In genomic region chr3R:22635684-22636566, dm6 we compare ENCODE assay signal across 2 fruit fly cellular contexts.
TF ChIP-seq lines count a peak whose summit lies in the region.

No protein-coding gene starts in this region.

TF ChIP-seq in whole organism, embryonic, 481 proteins besides CTCF, POLR2A, EP300 and RAD21 (continued from another document):
- TF ChIP-seq fu2 (GFP tag; optimal IDR thresholded peaks at IDR 0.05; lab: Kevin White, UChicago) (no peak), cwo (GFP tag; optimal IDR thresholded peaks at IDR 0.05; lab: Kevin White, UChicago) (peak; percentile 81), Adf1 (GFP tag; IDR thresholded peaks at IDR 0.05; lab: Robert Waterston, UW) (peak; percentile 26; the same call in 1 of the 2 replicates), z (GFP tag; IDR thresholded peaks at IDR 0.05; lab: Robert Waterston, UW) (0 out of 3 replicates have a peak, but pooled peaks have one; percentile 12), CG17802 (tag; optimal IDR thresholded peaks at IDR 0.05; lab: Kevin White, UChicago) (no peak), exex (tag; optimal IDR thresholded peaks at IDR 0.05; lab: Kevin White, UChicago) (peak; percentile 38), sug (tag; optimal IDR thresholded peaks at IDR 0.05; lab: Kevin White, UChicago) (peak; percentile 80), abd-A (tag; optimal IDR thresholded peaks at IDR 0.05; lab: Kevin White, UChicago) (no peak), CG6654 (GFP tag; optimal IDR thresholded peaks at IDR 0.05; lab: Kevin White, UChicago) (no peak), otp (GFP tag; IDR thresholded peaks at IDR 0.05; lab: Robert Waterston, UW) (no peak), lbe (GFP tag; optimal IDR thresholded peaks at IDR 0.05; lab: Kevin White, UChicago) (peak; percentile 18), sd (tag; optimal IDR thresholded peaks at IDR 0.05; lab: Kevin White, UChicago) (peak; percentile 94), Rx (GFP tag; IDR thresholded peaks at IDR 0.05; lab: Robert Waterston, UW) (no peak), chinmo (GFP tag; IDR thresholded peaks at IDR 0.05; lab: Robert Waterston, UW; ENCODE audit: partially characterized antibody) (peak; percentile 83; the same call in 2 of the 4 replicates), CG10209 (GFP tag; optimal IDR thresholded peaks at IDR 0.05; lab: Kevin White, UChicago) (no peak), Hmr (GFP tag; optimal IDR thresholded peaks at IDR 0.05; lab: Kevin White, UChicago) (peak; percentile 33), oc (tag; optimal IDR thresholded peaks at IDR 0.05; lab: Kevin White, UChicago) (no peak), CG10543 (GFP tag; optimal IDR thresholded peaks at IDR 0.05; lab: Kevin White, UChicago) (peak; percentile 47), maf-S (GFP tag; optimal IDR thresholded peaks at IDR 0.05; lab: Kevin White, UChicago) (no peak), grn (GFP tag; optimal IDR thresholded peaks at IDR 0.05; lab: Kevin White, UChicago) (peak; percentile 0), CG8359 (GFP tag; optimal IDR thresholded peaks at IDR 0.05; lab: Kevin White, UChicago; ENCODE audit: borderline replicate concordance) (peak; percentile 22), kay (GFP tag; optimal IDR thresholded peaks at IDR 0.05; lab: Kevin White, UChicago) (no peak), CG5180 (GFP tag; optimal IDR thresholded peaks at IDR 0.05; lab: Kevin White, UChicago) (no peak), BtbVII (GFP tag; optimal IDR thresholded peaks at IDR 0.05; lab: Kevin White, UChicago) (peak; percentile 70), CG12769 (tag; optimal IDR thresholded peaks at IDR 0.05; lab: Kevin White, UChicago) (peak; percentile 65)

TF ChIP-seq in whole organism, prepupa, 60 proteins besides CTCF, POLR2A, EP300 and RAD21 (continued from another document):
- TF ChIP-seq CG6854 (GFP tag; optimal IDR thresholded peaks at IDR 0.05; lab: Kevin White, UChicago) (no peak), CG31627 (GFP tag; optimal IDR thresholded peaks at IDR 0.05; lab: Kevin White, UChicago) (no peak), lz (GFP tag; optimal IDR thresholded peaks at IDR 0.05; lab: Kevin White, UChicago) (no peak), Sox15 (GFP tag; optimal IDR thresholded peaks at IDR 0.05; lab: Kevin White, UChicago) (no peak), CG8319 (GFP tag; optimal IDR thresholded peaks at IDR 0.05; lab: Kevin White, UChicago) (no peak), CG15336 (GFP tag; IDR thresholded peaks at IDR 0.05; lab: Robert Waterston, UW) (no peak), CG8119 (GFP tag; IDR thresholded peaks at IDR 0.05; lab: Robert Waterston, UW) (no peak), Hr4 (GFP tag; optimal IDR thresholded peaks at IDR 0.05; lab: Kevin White, UChicago) (no peak), vri (GFP tag; optimal IDR thresholded peaks at IDR 0.05; lab: Kevin White, UChicago) (peak; percentile 37), Eip78C (GFP tag; lab: Kevin White, UChicago) (peak; percentile 69), Lpt (GFP tag; optimal IDR thresholded peaks at IDR 0.05; lab: Kevin White, UChicago) (no peak), CG6163 (GFP tag; IDR thresholded peaks at IDR 0.05; lab: Robert Waterston, UW) (no peak), achi (GFP tag; optimal IDR thresholded peaks at IDR 0.05; lab: Kevin White, UChicago) (no peak), fd59A (GFP tag; optimal IDR thresholded peaks at IDR 0.05; lab: Kevin White, UChicago) (no peak), dsx (GFP tag; optimal IDR thresholded peaks at IDR 0.05; lab: Kevin White, UChicago; ENCODE audit: poor library complexity, severe bottlenecking) (no peak), ss (GFP tag; optimal IDR thresholded peaks at IDR 0.05; lab: Kevin White, UChicago) (peak in 1 of 2 experiments; percentile 10), dac (GFP tag; optimal IDR thresholded peaks at IDR 0.05; lab: Kevin White, UChicago) (no peak), fkh (GFP tag; optimal IDR thresholded peaks at IDR 0.05; lab: Kevin White, UChicago) (no peak), CG6792 (GFP tag; optimal IDR thresholded peaks at IDR 0.05; lab: Kevin White, UChicago) (no peak), CG16779 (tag; optimal IDR thresholded peaks at IDR 0.05; lab: Kevin White, UChicago) (no peak), Blimp-1 (GFP tag; optimal IDR thresholded peaks at IDR 0.05; lab: Kevin White, UChicago) (no peak), CG3032 (tag; optimal IDR thresholded peaks at IDR 0.05; lab: Kevin White, UChicago) (no peak), CG3919 (GFP tag; optimal IDR thresholded peaks at IDR 0.05; lab: Kevin White, UChicago) (no peak), Sox102F (GFP tag; optimal IDR thresholded peaks at IDR 0.05; lab: Kevin White, UChicago) (peak; percentile 22), Ets96B (tag; optimal IDR thresholded peaks at IDR 0.05; lab: Kevin White, UChicago) (no peak), CG32006 (GFP tag; optimal IDR thresholded peaks at IDR 0.05; lab: Kevin White, UChicago) (no peak), CG1621 (tag; optimal IDR thresholded peaks at IDR 0.05; lab: Kevin White, UChicago) (no peak), Hr38 (GFP tag; optimal IDR thresholded peaks at IDR 0.05; lab: Kevin White, UChicago) (no peak), CG6276 (GFP tag; optimal IDR thresholded peaks at IDR 0.05; lab: Kevin White, UChicago) (no peak), pdm3 (GFP tag; optimal IDR thresholded peaks at IDR 0.05; lab: Kevin White, UChicago) (no peak), net (GFP tag; optimal IDR thresholded peaks at IDR 0.05; lab: Kevin White, UChicago) (no peak), Smox (GFP tag; optimal IDR thresholded peaks at IDR 0.05; lab: Kevin White, UChicago) (peak; percentile 12), acj6 (GFP tag; optimal IDR thresholded peaks at IDR 0.05; lab: Kevin White, UChicago) (no peak), spab (GFP tag; optimal IDR thresholded peaks at IDR 0.05; lab: Kevin White, UChicago) (no peak), Gug (GFP tag; IDR thresholded peaks at IDR 0.05; lab: Robert Waterston, UW) (no peak), CG7368 (GFP tag; optimal IDR thresholded peaks at IDR 0.05; lab: Kevin White, UChicago) (no peak)
